Worm (Caenorhabditis elegans) whole organism, L4 larva: Measurements from ENCODE around the gene sre-52.
"Not testable (repeated sequence)": the region's sequence is repeated elsewhere in the genome, so short reads cannot be mapped to it uniquely, and the experiment has no call there.

ENCODE experiments used
- F26F4.8 ChIP-seq: fragments of 200-800 bp; sonication (Bioruptor generic); conservative IDR thresholded peaks from 2 replicates; pipeline ENCODE4 v1.3.6; 2022; ENCODE audit warnings: missing genetic modification characterization, missing compliant biosample characterization
- F37D6.2 ChIP-seq: sonication (generic microtip); optimal IDR thresholded peaks from 2 replicates; lab custom pipeline; 2016; ENCODE audit warnings: mild to moderate bottlenecking, missing genetic modification characterization, missing compliant biosample characterization
- F44E2.7 ChIP-seq: fragments of 200-800 bp; sonication (Bioruptor generic); IDR thresholded peaks from 2 replicates; pipeline ENCODE4 v2.1.2; 2022; ENCODE audit warnings: missing genetic modification characterization, missing compliant biosample characterization
- Y105C5A.15 ChIP-seq: fragments of 200-800 bp; sonication (Bioruptor generic); IDR thresholded peaks from 2 replicates; pipeline ENCODE4 v1.3.6; 2022; ENCODE audit warnings: missing genetic modification characterization, missing compliant biosample characterization
- Y5F2A.4 ChIP-seq: fragments of 200-800 bp; sonication (Bioruptor generic); optimal IDR thresholded peaks from 2 replicates; lab custom pipeline; 2018; ENCODE audit warnings: mild to moderate bottlenecking, missing genetic modification characterization, missing compliant biosample characterization
- ZK337.2 ChIP-seq: fragments of 200-800 bp; sonication (Bioruptor generic); IDR thresholded peaks from 2 replicates; pipeline ENCODE4 v1.3.6; 2022; ENCODE audit warnings: missing genetic modification reagents, missing genetic modification characterization, missing compliant biosample characterization
- aly-2 ChIP-seq: sonication (generic microtip); optimal IDR thresholded peaks from 2 replicates; lab custom pipeline; 2018; ENCODE audit warnings: missing biosample characterization, missing genetic modification characterization
- ceh-20 ChIP-seq: fragments of 200-800 bp; sonication (Bioruptor generic); IDR thresholded peaks from 2 replicates; pipeline ENCODE4 v1.3.6; 2022; ENCODE audit warnings: missing genetic modification reagents, missing genetic modification characterization, missing compliant biosample characterization
- ceh-28 ChIP-seq: fragments of 150-350 bp; optimal IDR thresholded peaks from 2 replicates; lab custom pipeline; 2014; ENCODE audit warnings: missing biosample characterization, missing genetic modification reagents, missing genetic modification characterization
- ceh-32 ChIP-seq: sonication (generic microtip); optimal IDR thresholded peaks from 2 replicates; lab custom pipeline; 2016; ENCODE audit warnings: mild to moderate bottlenecking, missing genetic modification characterization, missing compliant biosample characterization; ENCODE audit not compliant: poor library complexity
- ceh-82 ChIP-seq: sonication (generic microtip); optimal IDR thresholded peaks from 2 replicates; lab custom pipeline; 2017; ENCODE audit warnings: missing biosample characterization, missing genetic modification characterization
- ctbp-1 ChIP-seq: fragments of 200-800 bp; sonication (Bioruptor generic); IDR thresholded peaks from 2 replicates; pipeline ENCODE4 v1.3.6; 2022; ENCODE audit warnings: missing genetic modification reagents, missing genetic modification characterization, missing compliant biosample characterization
- daf-12 ChIP-seq: fragments of 150-350 bp; optimal IDR thresholded peaks from 2 replicates; lab custom pipeline; 2014; ENCODE audit warnings: missing biosample characterization, missing genetic modification reagents, missing genetic modification characterization
- dmd-6 ChIP-seq: fragments of 200-800 bp; sonication (Bioruptor generic); IDR thresholded peaks from 2 replicates; pipeline ENCODE4 v1.3.6; 2022; ENCODE audit warnings: missing genetic modification reagents, missing genetic modification characterization, missing compliant biosample characterization
- dmd-8 ChIP-seq: fragments of 200-800 bp; sonication (Bioruptor generic); IDR thresholded peaks from 2 replicates; pipeline ENCODE4 v1.3.6; 2022; ENCODE audit warnings: missing genetic modification characterization, missing compliant biosample characterization
- dpl-1 ChIP-seq: fragments of 150-350 bp; optimal IDR thresholded peaks from 2 replicates; lab custom pipeline; 2014; ENCODE audit warnings: missing biosample characterization, missing genetic modification reagents, missing genetic modification characterization
- fkh-10 ChIP-seq: fragments of 150-350 bp; optimal IDR thresholded peaks from 2 replicates; lab custom pipeline; 2014; ENCODE audit warnings: missing biosample characterization, missing genetic modification reagents, missing genetic modification characterization
- gei-8 ChIP-seq: fragments of 200-800 bp; sonication (Bioruptor generic); optimal IDR thresholded peaks from 2 replicates; lab custom pipeline; 2018; ENCODE audit warnings: mild to moderate bottlenecking, missing genetic modification characterization, missing compliant biosample characterization
- hlh-30 ChIP-seq: sonication (generic microtip); optimal IDR thresholded peaks from 2 replicates; lab custom pipeline; 2017; ENCODE audit warnings: antibody characterized with exemption, mild to moderate bottlenecking, missing genetic modification characterization, missing compliant biosample characterization; ENCODE audit not compliant: insufficient read depth
- jun-1 ChIP-seq: fragments of 150-350 bp; optimal IDR thresholded peaks from 2 replicates; lab custom pipeline; 2014; ENCODE audit warnings: missing biosample characterization, missing genetic modification reagents, missing genetic modification characterization
- lim-7 ChIP-seq: fragments of 200-800 bp; sonication (Bioruptor generic); IDR thresholded peaks from 2 replicates; pipeline ENCODE4 v1.3.6; 2022; ENCODE audit warnings: missing genetic modification characterization, missing compliant biosample characterization
- lin-1 ChIP-seq: fragments of 200-800 bp; sonication (Bioruptor generic); IDR thresholded peaks from 2 replicates; pipeline ENCODE4 v1.3.6; 2022; ENCODE audit warnings: missing genetic modification reagents, missing genetic modification characterization, missing compliant biosample characterization
- lin-15B ChIP-seq: fragments of 150-350 bp; sonication (generic microtip); optimal IDR thresholded peaks from 3 replicates; lab custom pipeline; 2014; ENCODE audit warnings: missing biosample characterization, missing genetic modification characterization
- lin-38 ChIP-seq: fragments of 200-800 bp; sonication (Bioruptor generic); IDR thresholded peaks from 2 replicates; pipeline ENCODE4 v1.3.6; 2022; ENCODE audit warnings: missing genetic modification reagents, missing genetic modification characterization, missing compliant biosample characterization
- mxl-2 ChIP-seq: fragments of 200-800 bp; sonication (Bioruptor generic); conservative IDR thresholded peaks from 2 replicates; pipeline ENCODE4 v1.3.6; 2022; ENCODE audit warnings: missing genetic modification reagents, missing genetic modification characterization, missing compliant biosample characterization
- nhr-10 ChIP-seq: fragments of 150-350 bp; optimal IDR thresholded peaks from 2 replicates; lab custom pipeline; 2014; ENCODE audit warnings: missing biosample characterization, missing genetic modification characterization
- nhr-11 ChIP-seq: fragments of 150-350 bp; optimal IDR thresholded peaks from 2 replicates; lab custom pipeline; 2014; ENCODE audit warnings: missing biosample characterization, missing genetic modification characterization
- nhr-28 ChIP-seq: fragments of 150-350 bp; optimal IDR thresholded peaks from 2 replicates; lab custom pipeline; 2014; ENCODE audit warnings: missing biosample characterization, missing genetic modification characterization
- nhr-41 ChIP-seq: fragments of 200-800 bp; sonication (Bioruptor generic); IDR thresholded peaks from 2 replicates; pipeline ENCODE4 v1.3.6; 2022; ENCODE audit warnings: missing genetic modification reagents, missing genetic modification characterization, missing compliant biosample characterization
- nhr-42 ChIP-seq: fragments of 200-800 bp; sonication (Bioruptor generic); IDR thresholded peaks from 2 replicates; pipeline ENCODE4 v1.3.6; 2022; ENCODE audit warnings: missing genetic modification characterization, missing compliant biosample characterization
- nhr-48 ChIP-seq: sonication (generic microtip); optimal IDR thresholded peaks from 2 replicates; lab custom pipeline; 2016; ENCODE audit warnings: mild to moderate bottlenecking, missing genetic modification characterization, missing compliant biosample characterization
- nhr-6 ChIP-seq: fragments of 150-350 bp; optimal IDR thresholded peaks from 2 replicates; lab custom pipeline; 2014; ENCODE audit warnings: missing biosample characterization, missing genetic modification characterization
- php-3 ChIP-seq: fragments of 200-800 bp; sonication (Bioruptor generic); IDR thresholded peaks from 2 replicates; pipeline ENCODE4 v1.3.6; 2022; ENCODE audit warnings: missing genetic modification reagents, missing genetic modification characterization, missing compliant biosample characterization
- saeg-2 ChIP-seq: fragments of 200-800 bp; sonication (Bioruptor generic); IDR thresholded peaks from 2 replicates; pipeline ENCODE4 v1.3.6; 2022; ENCODE audit warnings: missing genetic modification reagents, missing genetic modification characterization, missing compliant biosample characterization
- sdz-12 ChIP-seq: fragments of 200-800 bp; sonication (Bioruptor generic); optimal IDR thresholded peaks from 2 replicates; lab custom pipeline; 2018; ENCODE audit warnings: mild to moderate bottlenecking, missing genetic modification characterization, missing compliant biosample characterization
- snpc-4 ChIP-seq: fragments of 150-350 bp; optimal IDR thresholded peaks from 2 replicates; lab custom pipeline; 2014; ENCODE audit warnings: missing biosample characterization, missing genetic modification characterization
- spr-3 ChIP-seq: fragments of 200-800 bp; sonication (Bioruptor generic); optimal IDR thresholded peaks from 2 replicates; lab custom pipeline; 2018; ENCODE audit warnings: mild to moderate bottlenecking, missing genetic modification characterization, missing compliant biosample characterization
- tra-1 ChIP-seq: fragments of 200-800 bp; sonication (Bioruptor generic); IDR thresholded peaks from 2 replicates; pipeline ENCODE4 v1.3.6; 2022; ENCODE audit warnings: missing genetic modification reagents, missing genetic modification characterization, missing compliant biosample characterization
- zip-2 ChIP-seq: fragments of 150-350 bp; optimal IDR thresholded peaks from 2 replicates; lab custom pipeline; 2014; ENCODE audit warnings: missing biosample characterization, missing genetic modification characterization
- ztf-7 ChIP-seq: fragments of 150-350 bp; optimal IDR thresholded peaks from 2 replicates; lab custom pipeline; 2014; ENCODE audit warnings: missing biosample characterization, missing genetic modification characterization

Gene sre-52

DNA sequence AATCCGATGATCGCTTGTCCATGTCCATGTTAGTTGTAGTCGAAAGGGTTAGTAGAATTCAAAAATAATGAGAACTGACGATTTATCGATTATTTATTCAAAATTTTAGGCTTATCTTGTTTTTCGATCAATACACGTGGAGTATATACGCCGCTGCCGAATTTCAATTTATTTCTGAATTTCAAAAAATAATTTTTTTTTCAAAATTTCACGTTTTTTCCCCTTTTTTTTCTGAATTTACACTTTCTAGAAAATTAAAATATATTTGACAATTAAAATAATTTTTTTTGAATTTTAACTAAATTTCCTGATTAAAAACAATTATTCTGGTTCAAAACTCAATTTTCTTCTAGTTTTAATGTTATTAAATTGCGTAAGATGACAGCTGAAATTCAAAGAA, 33.2 kb upstream of the sre-52 start, which contains the start of gene C50E10.1:
Gene C50E10.1 (minus strand): TSS at position 101 of the 400 bp plus-strand sequence.
- TF ChIP-seq F37D6.2 (tag; lab: Kevin White, UChicago) (no peak), ctbp-1 (GFP tag; lab: Robert Waterston, UW) (no peak), ceh-32 (tag; lab: Kevin White, UChicago) (no peak), dmd-8 (GFP tag; lab: Robert Waterston, UW) (no peak), fkh-10 (GFP tag; lab: Kevin White, UChicago) (no peak), nhr-6 (tag; lab: Kevin White, UChicago) (no peak), ceh-82 (tag; lab: Kevin White, UChicago) (no peak), nhr-41 (no peak), aly-2 (tag; lab: Kevin White, UChicago) (no peak), Y5F2A.4 (GFP tag; lab: Kevin White, UChicago) (no peak), nhr-11 (tag; lab: Kevin White, UChicago) (no peak), F44E2.7 (no peak)

DNA sequence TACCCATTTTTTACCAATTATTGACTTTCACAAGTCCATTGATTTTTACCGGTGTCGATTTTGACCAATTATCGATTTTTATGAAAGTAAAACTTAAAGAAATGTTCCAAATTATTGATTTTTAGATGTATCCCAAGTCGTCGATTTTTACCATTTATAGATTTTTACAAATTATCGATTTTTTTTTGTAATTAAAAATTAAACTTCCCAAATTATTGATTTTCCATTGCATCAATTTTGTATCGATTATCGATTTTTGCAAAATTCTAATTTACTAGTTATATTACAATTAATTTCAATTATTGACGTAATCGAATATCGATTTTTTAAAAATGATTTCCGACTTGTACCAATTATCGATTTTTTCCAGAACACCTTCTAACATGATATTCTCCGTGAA, 32.4 kb upstream of the sre-52 start, which contains the start of gene sre-50:
Gene sre-50 (plus strand): TSS at position 384 of the 400 bp plus-strand sequence.
- TF ChIP-seq ceh-28 (tag; lab: Kevin White, UChicago) (peak; percentile 96), ztf-7 (tag; lab: Kevin White, UChicago) (no peak), snpc-4 (no peak), lim-7 (GFP tag; lab: Robert Waterston, UW) (no peak)

DNA sequence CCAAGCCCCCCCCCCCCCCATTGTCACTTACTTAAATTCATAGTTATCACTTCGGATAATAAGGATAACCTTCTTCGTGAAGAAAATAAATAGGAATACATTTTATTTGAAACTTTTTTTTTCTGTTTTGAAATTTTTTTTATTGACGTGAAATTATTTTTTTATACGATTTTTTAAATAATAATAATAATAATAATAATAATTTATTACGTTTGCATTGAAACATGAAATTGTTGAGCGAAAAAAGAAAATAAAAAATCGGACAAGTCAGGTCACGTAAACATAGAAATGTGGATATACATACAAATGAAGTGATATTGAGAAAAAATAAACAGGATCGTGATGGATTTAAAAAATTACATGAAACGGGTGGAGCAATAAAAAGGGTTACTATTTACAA, 25.9 kb upstream of the sre-52 start, which contains the start of gene C50E10.2:
Gene C50E10.2 (minus strand): TSS at position 101 of the 400 bp plus-strand sequence.
- no peak for TF ChIP-seq F44E2.7
- no peak for TF ChIP-seq hlh-30 (tag; lab: Kevin White, UChicago)

DNA sequence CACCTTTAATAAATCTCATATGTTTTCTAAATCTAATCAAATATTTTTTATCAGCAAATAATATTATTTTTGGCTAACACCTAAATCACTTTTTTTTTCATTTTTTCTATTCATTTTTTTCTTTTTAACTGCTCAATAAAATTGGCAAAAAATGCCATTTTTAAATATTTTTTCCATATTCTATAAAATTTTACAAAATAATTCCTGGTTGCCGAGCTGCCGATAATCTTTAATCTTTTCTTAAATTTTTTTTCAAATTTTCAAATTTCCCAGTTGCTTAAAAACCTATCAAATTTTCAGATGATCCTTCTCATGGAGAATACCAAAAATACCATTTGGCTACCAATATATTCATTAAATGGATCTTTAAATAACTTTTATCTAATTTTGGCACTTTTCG, 24.0 kb upstream of the sre-52 start, which contains the start of gene sre-51:
Gene sre-51 (plus strand): TSS at position 301 of the 400 bp plus-strand sequence.
- no peak for TF ChIP-seq zip-2
- TF ChIP-seq ceh-32 (tag; lab: Kevin White, UChicago), result no peak
- TF ChIP-seq lin-15B (tag; lab: Kevin White, UChicago), result no peak
- TF ChIP-seq lim-7 (GFP tag; lab: Robert Waterston, UW), result no peak
- no peak for TF ChIP-seq ceh-20
- no peak for TF ChIP-seq F26F4.8 (GFP tag; lab: Robert Waterston, UW)
- TF ChIP-seq daf-12 (tag; lab: Kevin White, UChicago), result no peak
- no peak for TF ChIP-seq spr-3 (GFP tag; lab: Kevin White, UChicago)
- TF ChIP-seq nhr-48 (tag; lab: Kevin White, UChicago), result no peak
- TF ChIP-seq nhr-42, result no peak
- TF ChIP-seq lin-38, result no peak
- no peak for TF ChIP-seq dmd-6 (GFP tag; lab: Robert Waterston, UW)
- no peak for TF ChIP-seq saeg-2

DNA sequence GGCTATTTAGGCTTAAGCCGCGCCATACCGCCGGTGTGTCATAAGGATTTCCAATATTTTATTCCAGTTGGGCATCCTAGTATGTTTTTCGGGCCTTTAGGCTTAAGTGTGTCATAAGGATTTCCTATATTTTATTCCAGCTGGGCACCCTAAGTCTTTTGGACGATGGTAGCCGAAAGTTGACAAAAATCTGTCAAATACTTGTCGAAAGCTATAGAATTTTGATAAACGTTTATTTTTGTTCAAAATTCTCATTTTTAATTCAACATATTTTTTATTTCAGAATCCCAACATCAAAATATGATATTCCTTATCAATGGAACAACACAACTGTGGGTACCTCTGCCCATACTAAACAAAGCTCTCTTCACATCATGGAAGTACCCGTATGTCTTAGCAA, 17.0 kb upstream of the sre-52 start, which contains the start of gene sre-49:
Gene sre-49 (plus strand): TSS at position 301 of the 400 bp plus-strand sequence.
- not testable (repeated sequence) for TF ChIP-seq ZK337.2 (GFP tag; lab: Robert Waterston, UW); nhr-28 (tag; lab: Kevin White, UChicago); gei-8 (GFP tag; lab: Kevin White, UChicago)

DNA sequence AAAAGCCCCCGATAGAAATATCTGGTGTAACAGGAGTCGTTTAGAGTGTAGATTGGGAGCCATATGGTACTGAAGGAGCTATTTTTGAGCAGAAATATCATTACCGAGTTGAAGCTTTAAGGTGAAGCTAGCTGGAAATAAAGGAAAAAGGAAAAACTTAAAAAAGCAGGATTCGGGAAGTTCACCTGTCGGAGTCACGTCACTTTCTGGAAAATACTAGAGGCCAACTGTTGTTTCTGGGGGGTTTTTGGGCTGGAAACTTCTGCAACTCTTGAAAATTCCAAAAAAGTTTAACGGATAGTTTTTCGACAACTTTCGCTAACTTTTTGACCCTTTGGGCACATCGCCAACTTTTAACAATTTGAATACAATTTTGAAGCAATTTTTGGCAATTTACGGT, 12.2 kb upstream of the sre-52 start, which contains the start of gene sre-53:
Gene sre-53 (minus strand): TSS at position 101 of the 400 bp plus-strand sequence.
- no peak for TF ChIP-seq Y105C5A.15
- TF ChIP-seq mxl-2 (GFP tag; lab: Robert Waterston, UW), result no peak
- TF ChIP-seq nhr-10 (tag; lab: Kevin White, UChicago), result no peak
- no peak for TF ChIP-seq jun-1 (tag; lab: Kevin White, UChicago)
- TF ChIP-seq tra-1 (GFP tag; lab: Robert Waterston, UW), result no peak
- no peak for TF ChIP-seq nhr-41
- no peak for TF ChIP-seq php-3 (GFP tag; lab: Robert Waterston, UW)
- TF ChIP-seq nhr-48 (tag; lab: Kevin White, UChicago), result no peak
- TF ChIP-seq lin-1 (GFP tag; lab: Robert Waterston, UW), result no peak
- no peak for TF ChIP-seq dpl-1 (GFP tag; lab: Kevin White, UChicago)
- TF ChIP-seq sdz-12 (GFP tag; lab: Kevin White, UChicago), result no peak
- TF ChIP-seq, all 104 proteins: peak for 0
